Fruit fly (Drosophila melanogaster) whole organism, pupa: ENCODE measurements around the gene CG5969.

Experiments
- CG10348 ChIP-seq: fragments of 200-800 bp; sonication (Bioruptor generic); IDR thresholded peaks from 2 replicates; pipeline ENCODE4 v1.3.6; 2022; ENCODE audit warnings: missing biosample characterization, missing genetic modification characterization
- CG12605 ChIP-seq: fragments of 200-800 bp; sonication (Bioruptor generic); IDR thresholded peaks from 2 replicates; pipeline ENCODE4 v1.3.6; 2022; ENCODE audit warnings: missing biosample characterization, missing genetic modification characterization
- CG15710 ChIP-seq: fragments of 200-800 bp; sonication (Bioruptor generic); optimal IDR thresholded peaks from 2 replicates; lab custom pipeline; 2018; ENCODE audit warnings: missing biosample characterization, mild to moderate bottlenecking, missing genetic modification characterization, moderate library complexity
- CG17806 ChIP-seq: fragments of 200-800 bp; sonication (Bioruptor generic); optimal IDR thresholded peaks from 2 replicates; lab custom pipeline; 2018; ENCODE audit warnings: missing biosample characterization, mild to moderate bottlenecking, missing genetic modification characterization, moderate library complexity
- CG34367 ChIP-seq: fragments of 200-800 bp; sonication (Bioruptor generic); optimal IDR thresholded peaks from 2 replicates; lab custom pipeline; 2018; ENCODE audit warnings: missing biosample characterization, mild to moderate bottlenecking, missing genetic modification characterization
- CG4496 ChIP-seq: fragments of 200-800 bp; sonication (Bioruptor generic); IDR thresholded peaks from 3 replicates; pipeline ENCODE4 v1.3.6; 2022; ENCODE audit warnings: missing biosample characterization, missing genetic modification characterization
- CG8301 ChIP-seq: fragments of 200-800 bp; sonication (Bioruptor generic); optimal IDR thresholded peaks from 2 replicates; lab custom pipeline; 2018; ENCODE audit warnings: missing biosample characterization, mild to moderate bottlenecking, missing genetic modification characterization
- D1 ChIP-seq: fragments of 200-800 bp; sonication (Bioruptor generic); optimal IDR thresholded peaks from 2 replicates; lab custom pipeline; 2018; ENCODE audit warnings: missing biosample characterization, mild to moderate bottlenecking, missing genetic modification characterization, moderate library complexity
- EcR ChIP-seq: fragments of 200-800 bp; sonication (Bioruptor generic); optimal IDR thresholded peaks from 3 replicates; lab custom pipeline; 2019; ENCODE audit warnings: missing biosample characterization, missing genetic modification characterization, mild to moderate bottlenecking, moderate library complexity, missing genetic modification reagents
- Pif1A ChIP-seq: fragments of 200-800 bp; sonication (Bioruptor generic); optimal IDR thresholded peaks from 3 replicates; lab custom pipeline; 2016; ENCODE audit warnings: missing biosample characterization, missing genetic modification characterization
- Pif1B ChIP-seq: fragments of 200-800 bp; sonication (Bioruptor generic); optimal IDR thresholded peaks from 3 replicates; lab custom pipeline; 2016; ENCODE audit warnings: missing biosample characterization, missing genetic modification characterization
- Snoo ChIP-seq: fragments of 200-800 bp; sonication (Bioruptor generic); optimal IDR thresholded peaks from 3 replicates; lab custom pipeline; 2017; ENCODE audit warnings: missing biosample characterization, mild to moderate bottlenecking, missing genetic modification characterization, inconsistent platforms
- rn ChIP-seq: fragments of 200-800 bp; sonication (Bioruptor generic); IDR thresholded peaks from 2 replicates; pipeline ENCODE4 v1.3.6; 2022; ENCODE audit warnings: missing biosample characterization, missing genetic modification characterization

- TF ChIP-seq D1 (tag; lab: Kevin White, UChicago) (no peak), CG8301 (tag; lab: Kevin White, UChicago) (no peak), CG12605 (GFP tag; lab: Robert Waterston, UW) (no peak), EcR (GFP tag; lab: Kevin White, UChicago) (no peak), CG10348 (GFP tag; lab: Robert Waterston, UW) (no peak), CG15710 (tag; lab: Kevin White, UChicago) (no peak), CG17806 (no peak), CG34367 (tag; lab: Kevin White, UChicago) (no peak), CG4496 (GFP tag; lab: Robert Waterston, UW) (no peak), Pif1A (GFP tag; lab: Kevin White, UChicago) (no peak), Pif1B (no peak), rn (GFP tag; lab: Robert Waterston, UW) (no peak), Snoo (no peak)
Observed at dm6 chr3L:20446030-20446429, 27.6 kb upstream of the CG5969 start.
